Worm (Caenorhabditis elegans) whole organism, late embryonic: Measurements from ENCODE around the gene gst-16.

ENCODE experiments used
- T23F11.4 ChIP-seq: fragments of 200-800 bp; sonication (Bioruptor generic); optimal IDR thresholded peaks from 2 replicates; lab custom pipeline; 2018; ENCODE audit warnings: mild to moderate bottlenecking, missing genetic modification characterization, missing compliant biosample characterization
- dve-1 ChIP-seq: sonication (generic microtip); optimal IDR thresholded peaks from 2 replicates; lab custom pipeline; 2017; ENCODE audit warnings: antibody characterized with exemption, mild to moderate bottlenecking, missing genetic modification characterization, missing compliant biosample characterization
- elt-4 ChIP-seq: sonication (generic microtip); optimal IDR thresholded peaks from 2 replicates; lab custom pipeline; 2016; ENCODE audit warnings: missing genetic modification characterization, missing compliant biosample characterization
- fkh-10 ChIP-seq: fragments of 150-350 bp; optimal IDR thresholded peaks from 2 replicates; lab custom pipeline; 2014; ENCODE audit warnings: missing biosample characterization, missing genetic modification reagents, missing genetic modification characterization
- hlh-6 ChIP-seq: sonication (generic microtip); optimal IDR thresholded peaks from 2 replicates; lab custom pipeline; 2016; ENCODE audit warnings: missing genotype, missing genetic modification characterization, missing compliant biosample characterization
- hlh-8 ChIP-seq: sonication (generic microtip); optimal IDR thresholded peaks from 2 replicates; lab custom pipeline; 2016; ENCODE audit warnings: missing genotype, missing genetic modification characterization, missing compliant biosample characterization
- nhr-11 ChIP-seq: fragments of 150-350 bp; optimal IDR thresholded peaks from 2 replicates; lab custom pipeline; 2014; ENCODE audit warnings: missing biosample characterization, missing genetic modification characterization
- pha-4 ChIP-seq: fragments of 150-350 bp; optimal IDR thresholded peaks from 2 replicates; lab custom pipeline; 2018; ENCODE audit warnings: missing biosample characterization, missing genetic modification reagents, missing genetic modification characterization
- tbx-7 ChIP-seq: sonication (generic microtip); optimal IDR thresholded peaks from 2 replicates; lab custom pipeline; 2016; ENCODE audit warnings: missing genotype, missing genetic modification characterization, missing compliant biosample characterization

- TF ChIP-seq fkh-10 (GFP tag; lab: Kevin White, UChicago): no peak
- TF ChIP-seq hlh-8 (tag; lab: Kevin White, UChicago): no peak
- TF ChIP-seq dve-1 (tag; lab: Kevin White, UChicago): no peak
- no peak for TF ChIP-seq tbx-7 (tag; lab: Kevin White, UChicago)
- no peak for TF ChIP-seq T23F11.4 (GFP tag; lab: Kevin White, UChicago)
- TF ChIP-seq pha-4 (tag; lab: Kevin White, UChicago): no peak
- TF ChIP-seq hlh-6 (tag; lab: Kevin White, UChicago): no peak
- no peak for TF ChIP-seq nhr-11 (tag; lab: Kevin White, UChicago)
- TF ChIP-seq elt-4 (tag; lab: Kevin White, UChicago): no peak
These were observed 13.2 kb upstream of the gst-16 start for ce11 chrII:13637464-13637863.
